4 fruit fly cellular contexts compared by ENCODE assay signal in genomic region chrX:17631996-17632612, dm6.
A peak's percentile ranks its signal among the peaks of the same experiment; 100 is the strongest.
TF ChIP-seq lines count a peak whose summit lies in the region.

Gene corolla, minus strand, starts transcription at chrX:17632047.
Gene ND-24, plus strand, starts transcription at chrX:17632089.

TF ChIP-seq in whole organism, adult, 20 proteins besides CTCF, POLR2A, EP300 and RAD21 (continued from another document):
- TF ChIP-seq cnc (optimal IDR thresholded peaks at IDR 0.05; lab: Kevin White, UChicago): no peak
- TF ChIP-seq CG7045 (GFP tag; optimal IDR thresholded peaks at IDR 0.05; lab: Kevin White, UChicago): peak; percentile 19

TF ChIP-seq in whole organism, embryonic, 481 proteins besides CTCF, POLR2A, EP300 and RAD21 (continued from another document and continues in another):
- peak; percentile 65 for TF ChIP-seq CG1603 (tag; optimal IDR thresholded peaks at IDR 0.05; lab: Kevin White, UChicago)
- no peak for TF ChIP-seq Jarid2 (GFP tag; optimal IDR thresholded peaks at IDR 0.05; lab: Kevin White, UChicago)
- peak; percentile 91 for TF ChIP-seq Doc3 (GFP tag; IDR thresholded peaks at IDR 0.05; lab: Robert Waterston, UW; ENCODE audit: partially characterized antibody)
- TF ChIP-seq CG3281 (GFP tag; optimal IDR thresholded peaks at IDR 0.05; lab: Kevin White, UChicago): peak; percentile 67
- TF ChIP-seq CG17612 (GFP tag; IDR thresholded peaks at IDR 0.05; lab: Robert Waterston, UW): peak; percentile 79
- peak; percentile 85 for TF ChIP-seq Chrac-16 (GFP tag; optimal IDR thresholded peaks at IDR 0.05; lab: Kevin White, UChicago)
- peak; percentile 70 for TF ChIP-seq chm (GFP tag; IDR thresholded peaks at IDR 0.05; lab: Robert Waterston, UW)
- no peak for TF ChIP-seq pita (GFP tag; optimal IDR thresholded peaks at IDR 0.05; lab: Kevin White, UChicago)
- no peak for TF ChIP-seq hkb (optimal IDR thresholded peaks at IDR 0.05; lab: Kevin White, UChicago)
- TF ChIP-seq hkb (GFP tag; IDR thresholded peaks at IDR 0.05; lab: Robert Waterston, UW): peak; percentile 85
- TF ChIP-seq ranshi (GFP tag; IDR thresholded peaks at IDR 0.05; lab: Robert Waterston, UW): peak; percentile 83
- no peak for TF ChIP-seq CG17912 (GFP tag; optimal IDR thresholded peaks at IDR 0.05; lab: Kevin White, UChicago)
- TF ChIP-seq z (GFP tag; IDR thresholded peaks at IDR 0.05; lab: Robert Waterston, UW): no peak
- TF ChIP-seq oc (tag; optimal IDR thresholded peaks at IDR 0.05; lab: Kevin White, UChicago): no peak
- TF ChIP-seq CG5953 (GFP tag; IDR thresholded peaks at IDR 0.05; lab: Robert Waterston, UW): peak; percentile 69
- TF ChIP-seq Atf6 (GFP tag; IDR thresholded peaks at IDR 0.05; lab: Robert Waterston, UW): peak; percentile 87
- TF ChIP-seq Neu2 (GFP tag; optimal IDR thresholded peaks at IDR 0.05; lab: Kevin White, UChicago; ENCODE audit: borderline replicate concordance): no peak
- TF ChIP-seq Lpt (GFP tag; optimal IDR thresholded peaks at IDR 0.05; lab: Kevin White, UChicago): no peak
- peak; percentile 81 for TF ChIP-seq Ets97D (GFP tag; optimal IDR thresholded peaks at IDR 0.05; lab: Kevin White, UChicago)
- peak; percentile 6 for TF ChIP-seq en (GFP tag; optimal IDR thresholded peaks at IDR 0.05; lab: Kevin White, UChicago)
- no peak for TF ChIP-seq br (optimal IDR thresholded peaks at IDR 0.05; lab: Kevin White, UChicago)
- TF ChIP-seq stc (GFP tag; IDR thresholded peaks at IDR 0.05; lab: Robert Waterston, UW): peak; percentile 84
- no peak for TF ChIP-seq Tbp (GFP tag; optimal IDR thresholded peaks at IDR 0.05; lab: Kevin White, UChicago)
- TF ChIP-seq knrl (GFP tag; IDR thresholded peaks at IDR 0.05; lab: Robert Waterston, UW; ENCODE audit: partially characterized antibody): peak; percentile 90
- TF ChIP-seq eve (GFP tag; optimal IDR thresholded peaks at IDR 0.05; lab: Kevin White, UChicago): no peak
- no peak for TF ChIP-seq Eip74EF (GFP tag; optimal IDR thresholded peaks at IDR 0.05; lab: Kevin White, UChicago)
- no peak for TF ChIP-seq h (optimal IDR thresholded peaks at IDR 0.05; lab: Kevin White, UChicago)
- TF ChIP-seq CG11504 (tag; optimal IDR thresholded peaks at IDR 0.05; lab: Kevin White, UChicago): no peak
- peak; percentile 79 for TF ChIP-seq PHDP (tag; optimal IDR thresholded peaks at IDR 0.05; lab: Kevin White, UChicago)
- TF ChIP-seq CG16863 (GFP tag; optimal IDR thresholded peaks at IDR 0.05; lab: Kevin White, UChicago): peak; percentile 83
- no peak for TF ChIP-seq CG4707 (GFP tag; optimal IDR thresholded peaks at IDR 0.05; lab: Kevin White, UChicago)
- TF ChIP-seq CG1602 (GFP tag; optimal IDR thresholded peaks at IDR 0.05; lab: Kevin White, UChicago): peak; percentile 83
- peak; percentile 66 for TF ChIP-seq CG10462 (GFP tag; optimal IDR thresholded peaks at IDR 0.05; lab: Kevin White, UChicago)
- no peak for TF ChIP-seq pros (GFP tag; optimal IDR thresholded peaks at IDR 0.05; lab: Kevin White, UChicago)
- peak; percentile 49; the same call in 1 of the 2 replicates for TF ChIP-seq CG10321 (GFP tag; IDR thresholded peaks at IDR 0.05; lab: Robert Waterston, UW)
- TF ChIP-seq lilli (GFP tag; optimal IDR thresholded peaks at IDR 0.05; lab: Kevin White, UChicago): peak; percentile 93
- TF ChIP-seq kah (GFP tag; optimal IDR thresholded peaks at IDR 0.05; lab: Kevin White, UChicago): peak; percentile 53
- no peak; the same call in 1 of the 2 replicates for TF ChIP-seq GATAe (GFP tag; conservative IDR thresholded peaks at IDR 0.05; lab: Robert Waterston, UW)
- TF ChIP-seq CG11695 (GFP tag; IDR thresholded peaks at IDR 0.05; lab: Robert Waterston, UW): peak; percentile 77
- peak; percentile 2 for TF ChIP-seq CG12219 (GFP tag; optimal IDR thresholded peaks at IDR 0.05; lab: Kevin White, UChicago)
- peak; percentile 87 for TF ChIP-seq HLH3B (GFP tag; IDR thresholded peaks at IDR 0.05; lab: Robert Waterston, UW)
- peak; percentile 86 for TF ChIP-seq E2f1 (GFP tag; IDR thresholded peaks at IDR 0.05; lab: Robert Waterston, UW)
- TF ChIP-seq CG34422 (GFP tag; IDR thresholded peaks at IDR 0.05; lab: Robert Waterston, UW): peak; percentile 90

TF ChIP-seq in whole organism, prepupa, 60 proteins besides CTCF, POLR2A, EP300 and RAD21 (continued from another document):
- TF ChIP-seq CG15336 (GFP tag; IDR thresholded peaks at IDR 0.05; lab: Robert Waterston, UW) (peak; percentile 61), achi (GFP tag; optimal IDR thresholded peaks at IDR 0.05; lab: Kevin White, UChicago) (peak; percentile 90), Smox (GFP tag; optimal IDR thresholded peaks at IDR 0.05; lab: Kevin White, UChicago) (no peak), CG31627 (GFP tag; optimal IDR thresholded peaks at IDR 0.05; lab: Kevin White, UChicago) (peak; percentile 81), CG16779 (tag; optimal IDR thresholded peaks at IDR 0.05; lab: Kevin White, UChicago) (no peak), CG10631 (GFP tag; optimal IDR thresholded peaks at IDR 0.05; lab: Kevin White, UChicago) (peak; percentile 85), topi (GFP tag; optimal IDR thresholded peaks at IDR 0.05; lab: Kevin White, UChicago) (peak; percentile 80), cyc (GFP tag; optimal IDR thresholded peaks at IDR 0.05; lab: Kevin White, UChicago) (peak; percentile 82), CG11902 (GFP tag; optimal IDR thresholded peaks at IDR 0.05; lab: Kevin White, UChicago) (peak; percentile 45), Blimp-1 (GFP tag; optimal IDR thresholded peaks at IDR 0.05; lab: Kevin White, UChicago) (no peak), Sox102F (GFP tag; optimal IDR thresholded peaks at IDR 0.05; lab: Kevin White, UChicago) (no peak), fkh (GFP tag; optimal IDR thresholded peaks at IDR 0.05; lab: Kevin White, UChicago) (no peak), fd59A (GFP tag; optimal IDR thresholded peaks at IDR 0.05; lab: Kevin White, UChicago) (peak; percentile 34), CG10669 (GFP tag; optimal IDR thresholded peaks at IDR 0.05; lab: Kevin White, UChicago) (no peak), CG32006 (GFP tag; optimal IDR thresholded peaks at IDR 0.05; lab: Kevin White, UChicago) (no peak), CG7368 (GFP tag; optimal IDR thresholded peaks at IDR 0.05; lab: Kevin White, UChicago) (no peak), CG6163 (GFP tag; IDR thresholded peaks at IDR 0.05; lab: Robert Waterston, UW) (peak; percentile 80), Ets96B (tag; optimal IDR thresholded peaks at IDR 0.05; lab: Kevin White, UChicago) (peak; percentile 49), fd85E (GFP tag; optimal IDR thresholded peaks at IDR 0.05; lab: Kevin White, UChicago) (no peak), Sox15 (GFP tag; optimal IDR thresholded peaks at IDR 0.05; lab: Kevin White, UChicago) (peak; percentile 32), Ets21C (GFP tag; optimal IDR thresholded peaks at IDR 0.05; lab: Kevin White, UChicago) (no peak), esn (GFP tag; optimal IDR thresholded peaks at IDR 0.05; lab: Kevin White, UChicago) (peak; percentile 84), acj6 (GFP tag; optimal IDR thresholded peaks at IDR 0.05; lab: Kevin White, UChicago) (peak; percentile 72), CG34406 (GFP tag; optimal IDR thresholded peaks at IDR 0.05; lab: Kevin White, UChicago) (peak; percentile 44), CG11762 (GFP tag; optimal IDR thresholded peaks at IDR 0.05; lab: Kevin White, UChicago; ENCODE audit: insufficient read depth) (no peak), Eip78C (GFP tag; lab: Kevin White, UChicago) (peak; percentile 89), CG8119 (GFP tag; IDR thresholded peaks at IDR 0.05; lab: Robert Waterston, UW) (peak; percentile 45; the same call in 1 of the 3 replicates), CG6792 (GFP tag; optimal IDR thresholded peaks at IDR 0.05; lab: Kevin White, UChicago) (peak; percentile 67), CG6276 (GFP tag; optimal IDR thresholded peaks at IDR 0.05; lab: Kevin White, UChicago) (no peak), spab (GFP tag; optimal IDR thresholded peaks at IDR 0.05; lab: Kevin White, UChicago) (no peak), CG11294 (GFP tag; IDR thresholded peaks at IDR 0.05; lab: Robert Waterston, UW) (peak; percentile 43; the same call in 1 of the 2 replicates), salr (GFP tag; optimal IDR thresholded peaks at IDR 0.05; lab: Kevin White, UChicago) (peak in 1 of 2 experiments; percentile 70), pdm3 (GFP tag; optimal IDR thresholded peaks at IDR 0.05; lab: Kevin White, UChicago) (no peak)

TF ChIP-seq in whole organism, wandering third instar larva, 38 proteins besides CTCF, POLR2A, EP300 and RAD21 (continued from another document):
- peak in 1 of 2 experiments; percentile 86 for TF ChIP-seq foxo (GFP tag; optimal IDR thresholded peaks at IDR 0.05; lab: Kevin White, UChicago)
- TF ChIP-seq sage (GFP tag; optimal IDR thresholded peaks at IDR 0.05; lab: Kevin White, UChicago): no peak
- peak; percentile 64 for TF ChIP-seq HLH106 (tag; optimal IDR thresholded peaks at IDR 0.05; lab: Kevin White, UChicago)
- TF ChIP-seq Dif (GFP tag; optimal IDR thresholded peaks at IDR 0.05; lab: Kevin White, UChicago; ENCODE audit: partially characterized antibody): no peak
- TF ChIP-seq Myc (optimal IDR thresholded peaks at IDR 0.05; lab: Kevin White, UChicago): peak; percentile 43
- no peak for TF ChIP-seq pan (optimal IDR thresholded peaks at IDR 0.05; lab: Kevin White, UChicago)
- peak; percentile 33 for TF ChIP-seq Mio (GFP tag; optimal IDR thresholded peaks at IDR 0.05; lab: Kevin White, UChicago)
- peak; percentile 83 for TF ChIP-seq fru (GFP tag; optimal IDR thresholded peaks at IDR 0.05; lab: Kevin White, UChicago)
- TF ChIP-seq dsf (GFP tag; optimal IDR thresholded peaks at IDR 0.05; lab: Kevin White, UChicago; ENCODE audit: borderline replicate concordance): peak; percentile 74
- no peak for TF ChIP-seq Hr83 (GFP tag; optimal IDR thresholded peaks at IDR 0.05; lab: Kevin White, UChicago; ENCODE audit: poor library complexity, severe bottlenecking)
- TF ChIP-seq Rel (GFP tag; optimal IDR thresholded peaks at IDR 0.05; lab: Kevin White, UChicago): no peak
- TF ChIP-seq Rel (tag; optimal IDR thresholded peaks at IDR 0.05; lab: Kevin White, UChicago): peak; percentile 53
- no peak for TF ChIP-seq lola (GFP tag; optimal IDR thresholded peaks at IDR 0.05; lab: Kevin White, UChicago)
- no peak for TF ChIP-seq N (GFP tag; optimal IDR thresholded peaks at IDR 0.05; lab: Kevin White, UChicago)
- TF ChIP-seq br (GFP tag; optimal IDR thresholded peaks at IDR 0.05; lab: Kevin White, UChicago): no peak
- TF ChIP-seq usp (GFP tag; optimal IDR thresholded peaks at IDR 0.05; lab: Kevin White, UChicago): no peak
- TF ChIP-seq CrebA (GFP tag; optimal IDR thresholded peaks at IDR 0.05; lab: Kevin White, UChicago; ENCODE audit: borderline replicate concordance): no peak
